Worm (Caenorhabditis elegans) whole organism, L4/young adult: Measurements from ENCODE around the gene txdc-12.1.

Experiments
- W03F9.2 ChIP-seq: fragments of 150-350 bp; optimal IDR thresholded peaks from 2 replicates; lab custom pipeline; 2014; ENCODE audit warnings: missing biosample characterization, missing genetic modification characterization
- dao-5 ChIP-seq: sonication (generic microtip); optimal IDR thresholded peaks from 2 replicates; lab custom pipeline; 2016; ENCODE audit warnings: missing genotype, missing genetic modification characterization, moderate library complexity, missing compliant biosample characterization
- him-1 ChIP-seq: sonication (generic microtip); optimal IDR thresholded peaks from 2 replicates; lab custom pipeline; 2016; ENCODE audit warnings: missing genotype, missing genetic modification reagents, missing genetic modification characterization, missing compliant biosample characterization

Gene txdc-12.1

DNA sequence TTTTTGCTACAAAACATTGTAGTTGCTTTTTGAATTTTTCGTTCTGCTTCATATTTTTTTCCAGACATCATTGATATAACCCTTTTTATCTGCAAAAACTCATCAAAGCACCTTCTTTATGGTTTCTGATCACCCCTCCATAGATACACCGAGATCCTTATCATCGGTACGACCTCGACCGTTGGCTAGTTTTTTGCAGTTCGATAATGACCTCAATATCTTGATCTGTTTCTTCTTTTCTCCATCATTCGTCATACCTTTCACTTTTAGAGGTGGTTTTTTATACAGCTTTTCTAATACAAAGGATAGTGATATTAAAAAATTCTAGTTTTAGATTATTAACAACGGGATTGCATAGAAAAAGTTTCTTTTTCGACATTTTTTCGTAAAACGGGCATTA is 739 bp upstream of the txdc-12.1 start:
- TF ChIP-seq him-1 (tag; lab: Kevin White, UChicago) (no peak), dao-5 (tag; lab: Kevin White, UChicago) (no peak), W03F9.2 (tag; lab: Kevin White, UChicago) (no peak)

DNA sequence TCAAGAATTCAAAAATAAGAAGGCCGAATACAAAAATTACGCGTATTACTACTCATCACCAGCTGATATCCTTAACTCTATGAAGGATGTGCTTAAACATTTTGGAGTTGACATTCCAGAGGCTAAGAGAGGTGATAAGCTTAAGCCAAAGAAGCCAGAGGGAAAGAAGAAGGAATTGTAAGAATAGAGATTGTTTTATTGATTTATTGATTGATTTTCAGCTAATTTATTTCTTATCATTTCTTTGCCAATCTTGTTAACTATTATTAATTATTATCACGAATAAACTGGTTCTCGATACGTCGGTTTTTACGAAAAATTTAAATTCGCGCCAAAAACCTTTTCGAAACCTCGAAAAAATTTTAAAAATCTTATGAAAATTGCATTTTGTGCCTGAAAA is 1.6 kb downstream of the txdc-12.1 start:
- no peak for TF ChIP-seq dao-5 (tag; lab: Kevin White, UChicago)
- TF ChIP-seq W03F9.2 (tag; lab: Kevin White, UChicago), result no peak
- TF ChIP-seq him-1 (tag; lab: Kevin White, UChicago), result no peak

DNA sequence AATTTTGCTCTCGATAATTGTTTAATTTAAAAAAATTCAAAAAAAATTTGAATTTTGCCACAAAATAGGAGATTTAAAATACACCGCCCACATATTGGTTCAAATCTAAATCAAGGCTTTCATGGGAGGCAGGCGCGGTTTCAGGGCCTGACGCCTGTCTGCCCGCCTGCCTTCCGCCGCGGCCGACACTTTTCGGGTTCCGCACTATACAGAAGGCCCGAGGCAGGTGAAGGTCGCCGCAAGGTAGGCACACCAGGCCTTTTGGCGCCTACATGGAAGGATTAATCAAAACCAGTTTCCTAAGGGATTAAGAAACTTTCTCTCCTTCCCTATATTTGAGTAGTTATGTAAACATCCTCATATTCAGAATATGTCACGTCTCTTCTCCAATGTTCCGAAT is 2.4 kb downstream of the txdc-12.1 start, which contains the start of gene Y57A10A.24:
Y57A10A.24 (plus strand) TSS at position 396 of the 400 bp plus-strand sequence.
- no peak for TF ChIP-seq him-1 (tag; lab: Kevin White, UChicago)
- no peak for TF ChIP-seq W03F9.2 (tag; lab: Kevin White, UChicago)
- no peak for TF ChIP-seq dao-5 (tag; lab: Kevin White, UChicago)

DNA sequence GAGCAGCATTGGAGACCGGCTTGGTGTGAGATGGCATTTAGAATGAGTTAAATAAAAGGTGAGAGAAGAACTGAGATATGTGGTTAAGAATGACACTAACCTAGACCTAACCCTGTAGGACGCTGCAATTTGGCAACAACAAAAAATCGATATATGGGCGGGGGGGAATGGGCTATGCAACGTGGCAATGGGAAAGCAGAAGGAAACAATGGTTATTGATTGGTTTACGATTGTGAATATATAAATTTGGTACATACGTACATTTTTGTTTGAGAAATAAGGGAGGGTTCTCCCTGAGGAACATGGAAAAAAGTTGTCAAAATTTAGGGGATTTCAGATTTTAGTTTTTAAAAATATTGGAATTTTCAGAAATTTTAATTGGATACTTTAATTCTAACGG is 8.9 kb downstream of the txdc-12.1 start, which contains the start of gene tag-276:
tag-276 (minus strand) TSS at position 101 of the 400 bp plus-strand sequence.
- TF ChIP-seq him-1 (tag; lab: Kevin White, UChicago) (no peak), dao-5 (tag; lab: Kevin White, UChicago) (no peak), W03F9.2 (tag; lab: Kevin White, UChicago) (no peak)

DNA sequence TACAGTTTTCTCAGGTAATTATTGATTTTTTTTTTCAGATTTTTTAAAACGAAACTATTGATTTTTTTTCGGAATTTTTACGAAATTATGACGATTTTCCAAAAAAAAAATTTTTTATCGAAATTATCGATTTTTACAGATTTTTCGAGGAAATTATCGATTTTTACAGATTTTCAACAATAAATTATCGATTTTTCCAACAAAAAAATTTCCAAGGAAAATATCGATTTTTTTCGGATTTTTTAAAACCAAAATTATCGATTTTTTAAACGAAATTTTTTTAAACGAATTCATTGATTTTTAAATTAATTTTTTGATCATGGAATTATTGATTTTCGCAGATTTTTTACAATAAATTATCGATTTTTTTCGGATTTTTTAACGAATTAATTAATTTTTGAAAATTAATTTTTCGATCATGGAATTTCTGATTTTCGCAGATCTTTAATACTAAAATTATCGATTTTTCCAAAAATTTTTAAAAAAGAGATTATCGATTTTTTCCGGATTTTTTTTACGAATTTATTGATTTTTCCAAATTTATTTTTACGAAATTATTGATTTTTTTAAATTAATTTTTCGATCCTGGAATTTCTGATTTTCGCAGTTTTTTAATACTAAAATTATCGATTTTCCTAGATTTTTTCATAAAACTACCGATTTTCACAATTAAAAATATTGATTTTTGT is 15.5 kb downstream of the txdc-12.1 start:
- TF ChIP-seq dao-5 (tag; lab: Kevin White, UChicago) (no peak), W03F9.2 (tag; lab: Kevin White, UChicago) (no peak), him-1 (tag; lab: Kevin White, UChicago) (no peak)

DNA sequence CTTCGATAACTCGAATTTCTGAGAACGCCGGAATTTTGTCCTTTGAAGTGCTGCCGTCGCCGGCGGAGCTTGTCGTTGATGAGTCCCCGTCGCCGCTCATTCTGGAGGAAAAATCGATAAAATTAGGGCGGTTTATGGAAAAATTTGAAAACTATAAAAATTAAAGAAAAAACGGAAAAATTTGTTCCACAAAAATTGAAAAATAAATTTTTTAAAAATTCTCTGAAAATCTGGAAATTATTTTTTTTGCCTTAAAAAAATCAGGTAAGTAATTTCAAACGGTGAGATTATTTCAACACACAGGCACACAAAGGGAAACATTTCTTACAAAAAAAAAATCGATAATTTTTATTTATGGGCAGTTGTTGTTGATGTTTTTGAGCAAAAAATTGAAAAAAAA is 16.3 kb downstream of the txdc-12.1 start, which contains the start of gene parn-2:
parn-2 (minus strand) TSS at position 101 of the 400 bp plus-strand sequence.
- TF ChIP-seq dao-5 (tag; lab: Kevin White, UChicago), result no peak
- no peak for TF ChIP-seq W03F9.2 (tag; lab: Kevin White, UChicago)

DNA sequence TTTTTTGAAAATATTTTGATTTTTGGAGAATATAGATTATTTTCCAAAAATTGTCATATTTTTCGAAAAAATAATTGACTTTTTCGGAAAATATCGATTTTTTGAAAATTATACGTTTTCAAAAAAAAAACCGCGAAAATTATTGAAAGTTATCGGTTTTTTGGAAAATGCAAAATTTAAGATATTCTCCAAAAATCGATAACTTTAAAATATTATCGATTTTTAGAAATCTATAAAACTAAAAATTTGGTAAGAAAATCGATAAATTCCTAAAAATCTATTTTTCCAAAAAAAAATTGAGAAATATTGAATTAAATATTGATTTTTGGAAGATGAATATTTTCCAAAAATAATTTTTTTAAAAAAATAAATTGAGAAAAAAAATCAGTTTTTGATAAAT is 16.9 kb downstream of the txdc-12.1 start:
- TF ChIP-seq W03F9.2 (tag; lab: Kevin White, UChicago), result no peak
- TF ChIP-seq dao-5 (tag; lab: Kevin White, UChicago), result no peak

DNA sequence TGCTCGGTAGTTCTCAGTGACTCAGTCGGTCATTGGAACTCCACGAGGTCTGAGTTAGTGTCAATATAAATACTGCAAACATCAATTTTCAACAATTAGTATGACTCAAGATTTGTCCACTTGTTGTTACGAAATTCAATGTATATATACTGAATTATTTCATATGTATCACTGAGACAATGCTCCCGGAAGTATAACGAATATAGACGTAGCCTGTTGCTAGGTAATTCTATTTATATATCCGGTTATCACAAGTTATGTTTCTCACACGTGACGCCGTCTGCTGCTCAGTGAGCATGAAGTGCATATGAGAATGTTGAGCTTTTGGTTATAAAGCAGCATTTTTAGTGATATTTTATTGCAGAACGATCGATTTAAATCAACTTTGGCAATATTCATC is 20.4 kb downstream of the txdc-12.1 start:
- TF ChIP-seq W03F9.2 (tag; lab: Kevin White, UChicago) (no peak), him-1 (tag; lab: Kevin White, UChicago) (no peak), dao-5 (tag; lab: Kevin White, UChicago) (no peak)

DNA sequence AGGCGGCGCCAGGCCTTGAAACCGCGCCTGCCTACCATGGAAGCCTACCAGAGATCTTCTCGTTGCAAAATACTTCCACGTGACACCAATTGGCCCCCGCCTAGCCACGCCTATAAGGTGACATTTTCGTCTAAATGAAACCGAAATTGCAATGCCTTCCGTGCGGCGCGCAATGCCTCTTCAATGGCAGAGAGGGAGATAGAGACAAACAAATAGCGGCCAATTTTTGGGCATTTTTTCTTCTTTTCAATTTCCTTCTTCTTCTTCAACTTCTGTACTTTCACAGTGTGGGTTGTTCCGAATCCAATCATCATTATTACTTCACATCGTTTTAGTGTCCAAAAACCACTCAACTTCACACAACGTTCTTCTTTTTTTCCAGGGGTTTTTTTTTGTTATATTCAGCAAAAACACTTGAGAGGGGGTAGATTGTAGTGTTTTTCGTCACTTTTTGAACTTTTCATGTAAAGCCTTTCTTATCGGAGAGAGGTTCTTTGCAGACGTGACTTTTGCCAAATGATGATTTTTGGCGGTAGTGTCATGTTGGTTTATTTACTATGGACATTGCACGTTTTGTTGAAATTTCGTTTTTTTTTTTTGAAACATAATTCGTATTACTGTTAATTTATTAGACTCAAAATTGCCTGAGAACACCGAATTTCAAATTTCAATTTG is 21.1 kb downstream of the txdc-12.1 start:
- TF ChIP-seq dao-5 (tag; lab: Kevin White, UChicago) (no peak), him-1 (tag; lab: Kevin White, UChicago) (no peak), W03F9.2 (tag; lab: Kevin White, UChicago) (no peak)

DNA sequence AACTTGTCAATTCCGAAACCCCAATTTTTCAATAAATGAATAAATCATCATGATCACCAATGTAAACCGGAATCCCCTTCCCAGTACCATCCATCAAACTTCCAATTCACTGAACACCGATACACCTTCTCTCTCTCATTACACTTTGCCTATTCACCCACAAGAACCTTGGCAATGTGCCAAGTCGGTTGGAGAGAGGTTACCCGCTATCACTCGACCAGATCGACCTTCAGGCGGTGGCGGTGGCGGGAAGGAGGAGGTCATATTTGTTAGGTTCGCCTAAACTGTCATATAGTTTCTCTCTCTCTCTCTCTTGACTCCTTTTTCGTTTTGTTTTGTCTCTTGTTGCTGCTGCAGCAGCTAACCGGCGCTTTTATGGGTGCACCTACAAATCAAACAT is 22.4 kb downstream of the txdc-12.1 start:
- no peak for TF ChIP-seq dao-5 (tag; lab: Kevin White, UChicago)
- TF ChIP-seq W03F9.2 (tag; lab: Kevin White, UChicago), result no peak
- TF ChIP-seq him-1 (tag; lab: Kevin White, UChicago), result no peak

DNA sequence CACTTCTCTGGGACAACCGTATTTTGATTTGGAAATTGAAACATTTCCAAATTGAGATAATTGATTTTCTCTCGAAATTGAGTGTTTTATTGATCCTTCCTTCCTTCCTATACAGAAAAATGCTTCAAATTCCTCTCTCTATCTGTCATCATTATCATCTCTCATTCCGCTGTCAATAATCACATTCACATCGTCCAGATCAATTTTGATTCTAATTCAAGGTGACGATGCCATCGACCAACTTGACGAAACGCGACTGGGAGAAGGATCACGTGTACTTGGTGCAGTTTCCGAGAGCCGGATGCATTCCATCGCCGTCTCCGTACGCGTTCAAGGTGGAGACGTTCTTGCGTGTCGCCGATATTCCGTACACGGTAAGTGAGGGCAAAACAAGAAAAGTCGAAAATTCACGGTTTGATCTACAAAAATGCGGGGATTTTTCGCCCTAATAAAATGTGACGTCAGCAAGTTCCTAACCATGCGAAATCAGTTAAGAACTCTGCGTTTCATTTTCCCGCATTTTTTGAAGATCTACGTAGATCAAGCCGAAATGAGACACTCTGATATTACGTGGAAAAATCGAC is 23.9 kb downstream of the txdc-12.1 start, which contains the start of gene faxc-1:
faxc-1 (plus strand) TSS at position 222 of the 584 bp plus-strand sequence.
- TF ChIP-seq him-1 (tag; lab: Kevin White, UChicago) (no peak), dao-5 (tag; lab: Kevin White, UChicago) (no peak), W03F9.2 (tag; lab: Kevin White, UChicago) (no peak)

DNA sequence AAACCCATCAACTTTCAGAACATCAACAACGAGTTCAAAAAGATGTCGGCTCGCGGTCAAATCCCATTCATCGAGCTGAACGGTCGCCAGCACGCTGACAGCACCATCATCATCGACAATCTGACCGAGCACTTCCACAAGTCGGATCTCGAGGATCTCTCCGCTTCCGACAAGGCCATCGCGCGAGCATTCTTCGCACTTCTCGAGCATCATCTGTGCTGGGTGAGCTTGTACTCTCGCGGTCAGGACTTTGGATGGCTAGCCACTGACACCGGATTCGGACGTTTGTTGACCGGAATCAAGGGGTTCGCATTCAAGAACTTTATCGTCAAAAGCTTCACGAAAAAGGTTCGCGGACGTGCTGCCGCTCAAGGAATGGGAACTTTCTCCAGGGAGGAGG is 24.7 kb downstream of the txdc-12.1 start:
- TF ChIP-seq him-1 (tag; lab: Kevin White, UChicago), result no peak
- no peak for TF ChIP-seq W03F9.2 (tag; lab: Kevin White, UChicago)
- no peak for TF ChIP-seq dao-5 (tag; lab: Kevin White, UChicago)

DNA sequence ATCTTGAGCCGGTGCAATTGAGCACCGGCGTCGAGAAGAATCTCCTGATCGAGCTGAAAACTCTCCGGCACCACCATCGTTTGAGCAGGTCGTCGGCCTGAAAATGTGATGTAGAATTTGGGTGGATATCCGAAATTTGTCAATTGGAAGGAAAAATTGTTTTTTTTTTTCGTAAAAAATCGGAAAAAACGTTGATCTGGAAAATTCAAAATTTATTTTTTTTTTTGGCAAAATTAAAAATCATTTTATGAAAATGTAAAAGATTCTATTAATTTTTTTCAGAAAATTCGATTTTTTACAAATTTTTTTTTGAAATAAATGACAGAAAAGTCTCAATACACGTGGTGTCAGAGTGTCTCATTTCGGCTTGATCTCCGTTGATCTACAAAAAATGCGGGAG is 26.0 kb downstream of the txdc-12.1 start, which contains the start of gene tric-1B.1:
tric-1B.1 (minus strand) TSS at position 101 of the 400 bp plus-strand sequence.
- no peak for TF ChIP-seq dao-5 (tag; lab: Kevin White, UChicago)
- no peak for TF ChIP-seq him-1 (tag; lab: Kevin White, UChicago)
- TF ChIP-seq W03F9.2 (tag; lab: Kevin White, UChicago), result no peak
